Fruit fly (Drosophila melanogaster): ENCODE results near the gene CG8004.

The CG8004 gene

DNA sequence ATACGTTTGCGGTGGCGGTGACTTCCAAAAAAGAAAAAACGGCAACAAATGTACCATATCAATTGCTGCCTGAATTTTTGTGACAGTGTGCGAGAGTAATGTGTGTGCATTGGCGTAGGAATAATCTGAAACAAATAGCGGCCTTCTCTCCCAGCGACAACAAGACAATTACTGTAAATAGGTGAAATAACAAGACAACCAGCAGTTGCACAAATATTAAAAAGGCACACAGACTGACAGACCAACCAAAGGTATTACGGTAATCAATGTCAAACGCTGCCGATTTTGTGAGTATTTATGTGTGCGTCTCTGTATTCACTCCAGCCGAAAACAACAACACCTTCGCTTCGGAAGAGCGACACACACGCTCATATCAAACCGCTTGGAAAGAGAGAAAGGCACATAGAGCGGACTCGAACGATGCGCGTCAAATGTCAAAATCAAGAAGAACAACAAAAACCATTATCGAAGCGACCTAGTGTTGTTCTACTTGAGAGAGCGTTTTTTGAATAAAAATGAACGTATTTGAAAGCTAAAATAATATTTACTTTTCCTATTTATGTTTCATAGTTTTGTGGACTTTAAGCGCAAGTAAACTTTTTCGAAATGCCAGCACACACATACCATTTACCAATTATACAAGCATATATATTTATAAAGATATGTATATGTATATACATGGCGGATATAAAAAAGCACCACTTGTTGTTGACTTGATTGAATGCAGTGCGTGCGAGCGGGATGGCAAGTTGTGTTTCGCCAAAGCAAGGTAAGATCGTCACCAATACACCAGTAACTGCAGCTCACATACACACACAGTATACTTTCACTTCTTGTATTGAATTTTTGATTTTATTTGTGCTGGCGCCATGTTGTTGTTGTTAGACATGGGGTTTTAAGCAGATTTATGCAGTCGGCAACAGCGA lies 21.3 kb downstream of the CG8004 start (continued):
- peak; percentile 67 for TF ChIP-seq CG4707 (GFP tag; optimal IDR thresholded peaks at IDR 0.05)
- TF ChIP-seq HmgZ (tag; optimal IDR thresholded peaks at IDR 0.05): peak; percentile 58
- TF ChIP-seq CG13296 (GFP tag; optimal IDR thresholded peaks at IDR 0.05): peak; percentile 75
- no peak for TF ChIP-seq lov (optimal IDR thresholded peaks at IDR 0.05)
- peak; percentile 87 for TF ChIP-seq lov (GFP tag; IDR thresholded peaks at IDR 0.05)
- no peak for TF ChIP-seq hth (optimal IDR thresholded peaks at IDR 0.05)
- peak; percentile 72 for TF ChIP-seq btn (GFP tag; optimal IDR thresholded peaks at IDR 0.05)
- TF ChIP-seq Bteb2 (GFP tag; optimal IDR thresholded peaks at IDR 0.05): peak; percentile 21
- TF ChIP-seq scrt (GFP tag; optimal IDR thresholded peaks at IDR 0.05): peak; percentile 34
- TF ChIP-seq Fer2 (tag; optimal IDR thresholded peaks at IDR 0.05): peak; percentile 31
- peak; percentile 55; the same call in 1 of the 2 replicates for TF ChIP-seq sob (GFP tag; IDR thresholded peaks at IDR 0.05)
- TF ChIP-seq CG2889 (GFP tag; IDR thresholded peaks at IDR 0.05): no peak
- peak; percentile 22 for TF ChIP-seq Kr (GFP tag; optimal IDR thresholded peaks at IDR 0.05)
- no peak for TF ChIP-seq Dfd (GFP tag; optimal IDR thresholded peaks at IDR 0.05)
- TF ChIP-seq CG9609 (GFP tag; optimal IDR thresholded peaks at IDR 0.05): no peak
- peak; percentile 52 for TF ChIP-seq CG15269 (tag; optimal IDR thresholded peaks at IDR 0.05)
- TF ChIP-seq trh (GFP tag; optimal IDR thresholded peaks at IDR 0.05): peak; percentile 15
- TF ChIP-seq disco-r (GFP tag; optimal IDR thresholded peaks at IDR 0.05): peak; percentile 44
- TF ChIP-seq Xrp1 (GFP tag; IDR thresholded peaks at IDR 0.05): peak; percentile 78
- peak; percentile 17; the same call in 1 of the 2 replicates for TF ChIP-seq bowl (GFP tag; IDR thresholded peaks at IDR 0.05)
- peak; percentile 18 for TF ChIP-seq CG10274 (GFP tag; optimal IDR thresholded peaks at IDR 0.05)
- peak; percentile 74 for TF ChIP-seq CG4328 (GFP tag; optimal IDR thresholded peaks at IDR 0.05)
- TF ChIP-seq CG31441 (GFP tag; IDR thresholded peaks at IDR 0.05): peak; percentile 27; the same call in 1 of the 2 replicates
- TF ChIP-seq pnt (GFP tag; optimal IDR thresholded peaks at IDR 0.05): peak; percentile 75
- TF ChIP-seq CG9727 (GFP tag; optimal IDR thresholded peaks at IDR 0.05): peak; percentile 66
- no peak for TF ChIP-seq cas (GFP tag; IDR thresholded peaks at IDR 0.05)
- peak; percentile 92 for TF ChIP-seq lab (GFP tag; optimal IDR thresholded peaks at IDR 0.05)
- no peak for TF ChIP-seq CG32772 (GFP tag; IDR thresholded peaks at IDR 0.05)
- peak; percentile 33 for TF ChIP-seq CG12391 (tag; optimal IDR thresholded peaks at IDR 0.05)
- no peak for TF ChIP-seq Doc2 (GFP tag; IDR thresholded peaks at IDR 0.05)
- TF ChIP-seq CG16863 (GFP tag; optimal IDR thresholded peaks at IDR 0.05): peak; percentile 62
- TF ChIP-seq CG32532 (GFP tag; IDR thresholded peaks at IDR 0.05): no peak
- TF ChIP-seq CG13424 (tag; optimal IDR thresholded peaks at IDR 0.05): peak; percentile 33
- peak; percentile 88 for TF ChIP-seq CG18599 (GFP tag; optimal IDR thresholded peaks at IDR 0.05)
- TF ChIP-seq ftz-f1 (GFP tag; optimal IDR thresholded peaks at IDR 0.05): peak; percentile 72
- TF ChIP-seq nerfin-2 (GFP tag; IDR thresholded peaks at IDR 0.05; ENCODE audit: partially characterized antibody): no peak
- peak; percentile 10 for TF ChIP-seq CG13894 (tag; optimal IDR thresholded peaks at IDR 0.05)
- TF ChIP-seq fu2 (GFP tag; optimal IDR thresholded peaks at IDR 0.05): peak; percentile 13
- no peak for TF ChIP-seq Hmx (GFP tag; optimal IDR thresholded peaks at IDR 0.05)
- TF ChIP-seq ac (GFP tag; optimal IDR thresholded peaks at IDR 0.05): peak; percentile 64
- peak; percentile 35; the same call in 1 of the 3 replicates for TF ChIP-seq dysf (GFP tag; IDR thresholded peaks at IDR 0.05)
- peak; percentile 64 for TF ChIP-seq CG18764 (GFP tag; optimal IDR thresholded peaks at IDR 0.05)
- peak; percentile 77 for TF ChIP-seq BtbVII (GFP tag; optimal IDR thresholded peaks at IDR 0.05)
- peak; percentile 81 for TF ChIP-seq CG11398 (GFP tag; optimal IDR thresholded peaks at IDR 0.05)
- peak; percentile 72; the same call in 1 of the 2 replicates for TF ChIP-seq CG1024 (GFP tag; IDR thresholded peaks at IDR 0.05)
- TF ChIP-seq CG16813 (GFP tag; IDR thresholded peaks at IDR 0.05; ENCODE audit: partially characterized antibody): no peak
- peak; percentile 26 for TF ChIP-seq stwl (tag; optimal IDR thresholded peaks at IDR 0.05)
- no peak; the same call in 1 of the 2 replicates for TF ChIP-seq Ravus (GFP tag; IDR thresholded peaks at IDR 0.05)
- no peak for TF ChIP-seq CG15011 (GFP tag; optimal IDR thresholded peaks at IDR 0.05)
